Worm (Caenorhabditis elegans): ENCODE measurements around the gene M57.2.
A peak's percentile ranks its signal among the peaks of the same experiment; 100 is the strongest.

Gene M57.2

ce11 chrIV:3524584-3525020 is 2.6 kb upstream of the M57.2 start (continued):
- no peak for TF ChIP-seq nhr-28 (tag; optimal IDR thresholded peaks at IDR 0.05)
- TF ChIP-seq ztf-11 (tag; optimal IDR thresholded peaks at IDR 0.05) = no peak
- no peak for TF ChIP-seq nhr-12 (tag; optimal IDR thresholded peaks at IDR 0.05)
- no peak for TF ChIP-seq ceh-9 (tag; optimal IDR thresholded peaks at IDR 0.05)
- TF ChIP-seq fos-1 (tag; optimal IDR thresholded peaks at IDR 0.05) = no peak
- no peak for TF ChIP-seq nhr-76 (tag; optimal IDR thresholded peaks at IDR 0.05)
- peak; percentile 29 for TF ChIP-seq jun-1 (tag; optimal IDR thresholded peaks at IDR 0.05)
- no peak for TF ChIP-seq unc-62 (GFP tag; optimal IDR thresholded peaks at IDR 0.05)
- no peak for TF ChIP-seq elt-3 (tag; optimal IDR thresholded peaks at IDR 0.05)
- TF ChIP-seq nhr-25 (tag; optimal IDR thresholded peaks at IDR 0.05) = peak; percentile 14
- no peak for TF ChIP-seq ceh-16 (tag; optimal IDR thresholded peaks at IDR 0.05)
- TF ChIP-seq elt-2 (tag; optimal IDR thresholded peaks at IDR 0.05) = peak; percentile 28
- TF ChIP-seq aly-2 (tag; optimal IDR thresholded peaks at IDR 0.05) = no peak
- TF ChIP-seq ama-1 (optimal IDR thresholded peaks at IDR 0.05) = no peak
- no peak for TF ChIP-seq fkh-2 (tag; optimal IDR thresholded peaks at IDR 0.05)
- no peak for TF ChIP-seq egl-5 (tag; optimal IDR thresholded peaks at IDR 0.05)
- TF ChIP-seq nhr-237 (tag; optimal IDR thresholded peaks at IDR 0.05) = no peak

ce11 chrIV:3526144-3526797 is 883 bp upstream of the M57.2 start:
- TF ChIP-seq ceh-28 (tag; optimal IDR thresholded peaks at IDR 0.05) = peak; percentile 15
- no peak for TF ChIP-seq ceh-82 (tag; optimal IDR thresholded peaks at IDR 0.05)

ce11 chrIV:3527878-3528277 is 724 bp downstream of the M57.2 start:
- no peak for TF ChIP-seq jun-1 (tag; optimal IDR thresholded peaks at IDR 0.05)
- TF ChIP-seq nhr-237 (tag; optimal IDR thresholded peaks at IDR 0.05) = no peak
- no peak for TF ChIP-seq fkh-10 (GFP tag; optimal IDR thresholded peaks at IDR 0.05)
- TF ChIP-seq ceh-28 (tag; optimal IDR thresholded peaks at IDR 0.05) = peak; percentile 70
- TF ChIP-seq unc-62 (GFP tag; optimal IDR thresholded peaks at IDR 0.05) = no peak

- TF ChIP-seq nhr-237 (tag; optimal IDR thresholded peaks at IDR 0.05) (no peak), ceh-28 (tag; optimal IDR thresholded peaks at IDR 0.05) (peak; percentile 93)
Observed at ce11 chrIV:3531535-3531934, 4.4 kb downstream of the M57.2 start.

ce11 chrIV:3532167-3532566 is 5.0 kb downstream of the M57.2 start, which contains the start of gene M57.1:
M57.1 (plus strand) TSS chrIV:3532467.
- TF ChIP-seq fkh-2 (tag; optimal IDR thresholded peaks at IDR 0.05) = no peak
- no peak for TF ChIP-seq nhr-23 (tag; optimal IDR thresholded peaks at IDR 0.05)
- no peak for TF ChIP-seq snpc-4 (tag; optimal IDR thresholded peaks at IDR 0.05)
- TF ChIP-seq fos-1 (tag; optimal IDR thresholded peaks at IDR 0.05) = no peak
- no peak for TF ChIP-seq egl-5 (tag; optimal IDR thresholded peaks at IDR 0.05)
- TF ChIP-seq elt-3 (tag; optimal IDR thresholded peaks at IDR 0.05) = no peak
- no peak for TF ChIP-seq skn-1 (tag; optimal IDR thresholded peaks at IDR 0.05)
- TF ChIP-seq zag-1 (tag; optimal IDR thresholded peaks at IDR 0.05) = no peak
- TF ChIP-seq sea-2 (GFP tag; optimal IDR thresholded peaks at IDR 0.05) = no peak
- no peak for TF ChIP-seq daf-12 (tag; optimal IDR thresholded peaks at IDR 0.05)
- no peak for TF ChIP-seq mml-1 (tag; optimal IDR thresholded peaks at IDR 0.05)
- no peak for TF ChIP-seq pha-4 (tag; optimal IDR thresholded peaks at IDR 0.05)
- TF ChIP-seq fkh-10 (GFP tag; optimal IDR thresholded peaks at IDR 0.05) = no peak
- TF ChIP-seq mdl-1 (tag; optimal IDR thresholded peaks at IDR 0.05) = no peak
- TF ChIP-seq eor-1 (tag; optimal IDR thresholded peaks at IDR 0.05) = no peak
- no peak for TF ChIP-seq ama-1 (optimal IDR thresholded peaks at IDR 0.05)
- no peak for TF ChIP-seq lin-15B (tag; optimal IDR thresholded peaks at IDR 0.05)
- TF ChIP-seq ZK546.5 (tag; optimal IDR thresholded peaks at IDR 0.05) = no peak
- TF ChIP-seq nhr-77 (tag; optimal IDR thresholded peaks at IDR 0.05) = no peak
- no peak for TF ChIP-seq ceh-9 (tag; optimal IDR thresholded peaks at IDR 0.05)

ce11 chrIV:3532989-3533388 is 5.8 kb downstream of the M57.2 start:
- TF ChIP-seq nhr-76 (tag; optimal IDR thresholded peaks at IDR 0.05) = no peak
- no peak for TF ChIP-seq skn-1 (tag; optimal IDR thresholded peaks at IDR 0.05)
- no peak for TF ChIP-seq egl-27 (tag; optimal IDR thresholded peaks at IDR 0.05)
- TF ChIP-seq aly-2 (tag; optimal IDR thresholded peaks at IDR 0.05) = no peak
- no peak for TF ChIP-seq zag-1 (tag; optimal IDR thresholded peaks at IDR 0.05)
- TF ChIP-seq ceh-16 (tag; optimal IDR thresholded peaks at IDR 0.05) = no peak
- no peak for TF ChIP-seq nhr-23 (tag; optimal IDR thresholded peaks at IDR 0.05)
- TF ChIP-seq unc-39 (tag; optimal IDR thresholded peaks at IDR 0.05) = no peak
- peak; percentile 15 for TF ChIP-seq nhr-25 (tag; optimal IDR thresholded peaks at IDR 0.05)
- TF ChIP-seq lsy-12 (tag; optimal IDR thresholded peaks at IDR 0.05) = no peak
- TF ChIP-seq mdl-1 (tag; optimal IDR thresholded peaks at IDR 0.05) = no peak
- no peak for TF ChIP-seq ceh-9 (tag; optimal IDR thresholded peaks at IDR 0.05)
- TF ChIP-seq unc-62 (GFP tag; optimal IDR thresholded peaks at IDR 0.05) = no peak
- no peak for TF ChIP-seq fkh-10 (GFP tag; optimal IDR thresholded peaks at IDR 0.05)
- TF ChIP-seq ztf-4 (tag; optimal IDR thresholded peaks at IDR 0.05) = no peak
- TF ChIP-seq nhr-28 (tag; optimal IDR thresholded peaks at IDR 0.05) = no peak
- peak; percentile 35 for TF ChIP-seq nfya-1 (tag; optimal IDR thresholded peaks at IDR 0.05; ENCODE audit: insufficient read depth)
- no peak for TF ChIP-seq eor-1 (tag; optimal IDR thresholded peaks at IDR 0.05)
- no peak for TF ChIP-seq elt-1 (tag; optimal IDR thresholded peaks at IDR 0.05)
- peak; percentile 46 for TF ChIP-seq lin-15B (tag; optimal IDR thresholded peaks at IDR 0.05)
- TF ChIP-seq lin-39 (tag; optimal IDR thresholded peaks at IDR 0.05) = no peak
- no peak for TF ChIP-seq mml-1 (tag; optimal IDR thresholded peaks at IDR 0.05)
- TF ChIP-seq hmg-11 (tag; optimal IDR thresholded peaks at IDR 0.05) = peak; percentile 26
- TF ChIP-seq egl-5 (tag; optimal IDR thresholded peaks at IDR 0.05) = no peak
- no peak for TF ChIP-seq nhr-12 (tag; optimal IDR thresholded peaks at IDR 0.05)

Measured in whole organism, L3 larva.